Worm (Caenorhabditis elegans) whole organism, young adult: Measurements from ENCODE around the gene snf-10.

Experiments used
- F22D6.2 ChIP-seq: sonication (generic microtip); optimal IDR thresholded peaks from 2 replicates; lab custom pipeline; 2016; ENCODE audit warnings: mild to moderate bottlenecking, missing genetic modification characterization, missing compliant biosample characterization
- F39B2.1 ChIP-seq: fragments of 200-800 bp; sonication (Bioruptor generic); IDR thresholded peaks from 2 replicates; pipeline ENCODE4 v1.3.6; 2022; ENCODE audit warnings: missing genetic modification reagents, missing genetic modification characterization, missing compliant biosample characterization
- T07F8.4 ChIP-seq: sonication (generic microtip); optimal IDR thresholded peaks from 2 replicates; lab custom pipeline; 2016; ENCODE audit warnings: mild to moderate bottlenecking, missing genetic modification characterization, moderate library complexity, missing compliant biosample characterization
- Y67H2A.10 ChIP-seq: fragments of 200-800 bp; sonication (Bioruptor generic); conservative IDR thresholded peaks from 2 replicates; pipeline ENCODE4 v1.3.6; 2022; ENCODE audit warnings: missing genetic modification reagents, missing genetic modification characterization, missing compliant biosample characterization
- ama-1 ChIP-seq, 3 experiments: fragments of 150-350 bp in 1 of 3; sonication (generic microtip) in 2 of 3; optimal IDR thresholded peaks; 2 replicates each; lab custom pipeline; 2014 to 2018; ENCODE audit warnings: missing biosample characterization in 2 of 3, missing genetic modification characterization in 2 of 3, missing genetic modification reagents in 2 of 3
- aptf-2 ChIP-seq: fragments of 200-800 bp; sonication (Bioruptor generic); conservative IDR thresholded peaks from 2 replicates; pipeline ENCODE4 v1.3.6; 2022; ENCODE audit warnings: missing genetic modification reagents, missing genetic modification characterization, missing compliant biosample characterization
- aptf-3 ChIP-seq: fragments of 200-800 bp; sonication (Bioruptor generic); IDR thresholded peaks from 2 replicates; pipeline ENCODE4 v1.3.6; 2022; ENCODE audit warnings: missing genetic modification characterization, missing compliant biosample characterization
- ccch-3 ChIP-seq: fragments of 200-800 bp; sonication (Bioruptor generic); optimal IDR thresholded peaks from 2 replicates; lab custom pipeline; 2018; ENCODE audit warnings: mild to moderate bottlenecking, missing genetic modification characterization, missing compliant biosample characterization
- cebp-1 ChIP-seq, 2 experiments: fragments of 200-800 bp in 1 of 2; sonication (Bioruptor generic) in 1 of 2; sonication (generic microtip) in 1 of 2; IDR thresholded peaks in 1 of 2; optimal IDR thresholded peaks in 1 of 2; 2 replicates each; pipeline versions ENCODE4 v1.3.6 to Lab custom; 2017 to 2022; ENCODE audit warnings: missing compliant biosample characterization in 2 of 2, missing genetic modification characterization in 2 of 2, mild to moderate bottlenecking in 1 of 2, missing genetic modification reagents in 1 of 2, moderate library complexity in 1 of 2
- cebp-2 ChIP-seq: fragments of 200-800 bp; sonication (Bioruptor generic); IDR thresholded peaks from 2 replicates; pipeline ENCODE4 v1.3.6; 2022; ENCODE audit warnings: missing genetic modification characterization, missing compliant biosample characterization
- ceh-100 ChIP-seq: fragments of 200-800 bp; sonication (Bioruptor generic); IDR thresholded peaks from 2 replicates; pipeline ENCODE4 v1.3.6; 2022; ENCODE audit warnings: missing genetic modification reagents, missing genetic modification characterization, missing compliant biosample characterization
- ceh-58 ChIP-seq: fragments of 200-800 bp; sonication (Bioruptor generic); IDR thresholded peaks from 2 replicates; pipeline ENCODE4 v1.3.6; 2022; ENCODE audit warnings: missing genetic modification characterization, missing compliant biosample characterization
- chd-7 ChIP-seq: sonication (generic microtip); optimal IDR thresholded peaks from 2 replicates; lab custom pipeline; 2016; ENCODE audit warnings: mild to moderate bottlenecking, missing genetic modification characterization, moderate library complexity, missing compliant biosample characterization
- dox-1 ChIP-seq: fragments of 200-800 bp; sonication (Bioruptor generic); IDR thresholded peaks from 2 replicates; pipeline ENCODE4 v1.3.6; 2022; ENCODE audit warnings: missing genetic modification reagents, missing genetic modification characterization, missing compliant biosample characterization
- dpl-1 ChIP-seq: fragments of 150-350 bp; optimal IDR thresholded peaks from 2 replicates; lab custom pipeline; 2014; ENCODE audit warnings: missing biosample characterization, missing genetic modification reagents, missing genetic modification characterization
- gei-17 ChIP-seq: fragments of 200-800 bp; sonication (Bioruptor generic); optimal IDR thresholded peaks from 2 replicates; lab custom pipeline; 2018; ENCODE audit warnings: mild to moderate bottlenecking, missing genetic modification characterization, missing compliant biosample characterization
- hmg-1.2 ChIP-seq: fragments of 200-800 bp; sonication (Bioruptor generic); IDR thresholded peaks from 2 replicates; pipeline ENCODE4 v1.3.6; 2022; ENCODE audit warnings: missing genetic modification reagents, missing genetic modification characterization, missing compliant biosample characterization
- hmg-20 ChIP-seq: fragments of 200-800 bp; sonication (Bioruptor generic); IDR thresholded peaks from 2 replicates; pipeline ENCODE4 v1.3.6; 2022; ENCODE audit warnings: missing genetic modification reagents, missing genetic modification characterization, missing compliant biosample characterization
- lin-26 ChIP-seq: fragments of 200-800 bp; sonication (Bioruptor generic); IDR thresholded peaks from 2 replicates; pipeline ENCODE4 v1.3.6; 2022; ENCODE audit warnings: missing genetic modification reagents, missing genetic modification characterization, missing compliant biosample characterization
- lin-35 ChIP-seq, 3 experiments: fragments of 150-350 bp in 2 of 3; sonication (generic microtip) in 1 of 3; optimal IDR thresholded peaks; 2 replicates each; lab custom pipeline; 2014 to 2018; ENCODE audit warnings: missing biosample characterization in 3 of 3, missing genetic modification characterization in 3 of 3, missing genetic modification reagents in 3 of 3
- lin-54 ChIP-seq: fragments of 200-800 bp; sonication (Bioruptor generic); optimal IDR thresholded peaks from 2 replicates; lab custom pipeline; 2018; ENCODE audit warnings: mild to moderate bottlenecking, missing genetic modification characterization, missing compliant biosample characterization
- madf-10 ChIP-seq: sonication (generic microtip); optimal IDR thresholded peaks from 2 replicates; lab custom pipeline; 2016; ENCODE audit warnings: mild to moderate bottlenecking, missing genetic modification characterization, missing compliant biosample characterization
- madf-3 ChIP-seq: fragments of 200-800 bp; sonication (Bioruptor generic); IDR thresholded peaks from 2 replicates; pipeline ENCODE4 v1.3.6; 2022; ENCODE audit warnings: missing genetic modification reagents, missing genetic modification characterization, missing compliant biosample characterization
- madf-8 ChIP-seq: fragments of 200-800 bp; sonication (Bioruptor generic); conservative IDR thresholded peaks from 2 replicates; pipeline ENCODE4 v1.3.6; 2022; ENCODE audit warnings: missing genetic modification reagents, missing genetic modification characterization, missing compliant biosample characterization
- mel-28 ChIP-seq: sonication (generic microtip); optimal IDR thresholded peaks from 2 replicates; lab custom pipeline; 2016; ENCODE audit warnings: borderline replicate concordance, mild to moderate bottlenecking, missing genetic modification characterization, missing compliant biosample characterization
- mes-4 ChIP-seq: sonication (generic microtip); optimal IDR thresholded peaks from 2 replicates; lab custom pipeline; 2016; ENCODE audit warnings: missing genotype, missing genetic modification characterization, missing compliant biosample characterization
- nhr-179 ChIP-seq: sonication (generic microtip); optimal IDR thresholded peaks from 2 replicates; lab custom pipeline; 2016; ENCODE audit warnings: mild to moderate bottlenecking, missing genetic modification characterization, missing compliant biosample characterization
- nhr-27 ChIP-seq: fragments of 200-800 bp; sonication (Bioruptor generic); optimal IDR thresholded peaks from 2 replicates; lab custom pipeline; 2018; ENCODE audit warnings: mild to moderate bottlenecking, missing genetic modification characterization, moderate library complexity, missing compliant biosample characterization
- nhr-80 ChIP-seq: sonication (generic microtip); optimal IDR thresholded peaks from 2 replicates; lab custom pipeline; 2016; ENCODE audit warnings: missing genetic modification characterization, missing compliant biosample characterization
- rec-8 ChIP-seq, 2 experiments: sonication (generic microtip); optimal IDR thresholded peaks; 2 replicates each; lab custom pipeline; 2016; ENCODE audit warnings: mild to moderate bottlenecking in 2 of 2, missing genetic modification characterization in 2 of 2, missing genetic modification reagents in 2 of 2, missing genotype in 2 of 2, missing biosample characterization in 1 of 2, missing compliant biosample characterization in 1 of 2, moderate library complexity in 1 of 2
- rpc-1 ChIP-seq, 2 experiments: fragments of 150-350 bp in 1 of 2; sonication (generic microtip) in 1 of 2; optimal IDR thresholded peaks; 2 replicates each; lab custom pipeline; 2014 to 2018; ENCODE audit warnings: missing biosample characterization in 1 of 2, missing genetic modification characterization in 1 of 2, missing genetic modification reagents in 1 of 2, missing genotype in 1 of 2
- sdz-38 ChIP-seq: sonication (generic microtip); optimal IDR thresholded peaks from 2 replicates; lab custom pipeline; 2016; ENCODE audit warnings: missing genotype, missing genetic modification characterization, missing compliant biosample characterization
- snpc-1.3 ChIP-seq: sonication (generic microtip); optimal IDR thresholded peaks from 2 replicates; lab custom pipeline; 2017; ENCODE audit warnings: missing genetic modification characterization, mild to moderate bottlenecking, missing compliant biosample characterization, antibody characterized with exemption, moderate library complexity, missing genotype, missing genetic modification reagents; ENCODE audit not compliant: insufficient read depth
- snpc-3.4 ChIP-seq: sonication (generic microtip); optimal IDR thresholded peaks from 2 replicates; lab custom pipeline; 2017; ENCODE audit warnings: missing genetic modification characterization, mild to moderate bottlenecking, missing compliant biosample characterization, antibody characterized with exemption, moderate library complexity, missing genotype, missing genetic modification reagents
- sptf-2 ChIP-seq: fragments of 200-800 bp; sonication (Bioruptor generic); optimal IDR thresholded peaks from 2 replicates; lab custom pipeline; 2018; ENCODE audit warnings: mild to moderate bottlenecking, missing genetic modification characterization, missing compliant biosample characterization
- tbx-9 ChIP-seq: sonication (generic microtip); optimal IDR thresholded peaks from 2 replicates; lab custom pipeline; 2016; ENCODE audit warnings: borderline replicate concordance, missing genetic modification characterization, inconsistent platforms, missing compliant biosample characterization
- ztf-22 ChIP-seq: fragments of 200-800 bp; sonication (Bioruptor generic); optimal IDR thresholded peaks from 2 replicates; lab custom pipeline; 2018; ENCODE audit warnings: mild to moderate bottlenecking, missing genetic modification characterization, moderate library complexity, missing compliant biosample characterization
- ztf-25 ChIP-seq: fragments of 200-800 bp; sonication (Bioruptor generic); IDR thresholded peaks from 2 replicates; pipeline ENCODE4 v1.3.6; 2022; ENCODE audit warnings: missing genetic modification reagents, missing genetic modification characterization, missing compliant biosample characterization
- ztf-3 ChIP-seq: fragments of 200-800 bp; sonication (Bioruptor generic); optimal IDR thresholded peaks from 2 replicates; lab custom pipeline; 2018; ENCODE audit warnings: mild to moderate bottlenecking, missing genetic modification characterization, missing compliant biosample characterization
- ztf-6 ChIP-seq: fragments of 200-800 bp; sonication (Bioruptor generic); IDR thresholded peaks from 2 replicates; pipeline ENCODE4 v1.3.6; 2022; ENCODE audit warnings: missing genetic modification reagents, missing genetic modification characterization, missing compliant biosample characterization

snf-10 gene

ce11 chrV:10463276-10463675 lies 22.7 kb upstream of the snf-10 start, which contains the start of gene F22E12.3:
TSS of gene F22E12.3 (minus strand) at chrV:10463376.
- TF ChIP-seq lin-54 (no peak), sdz-38 (tag; lab: Kevin White, UChicago) (no peak), nhr-27 (no peak), ztf-25 (no peak), mel-28 (tag; lab: Kevin White, UChicago) (no peak), ceh-58 (GFP tag; lab: Robert Waterston, UW) (no peak), gei-17 (GFP tag; lab: Kevin White, UChicago) (no peak), tbx-9 (tag; lab: Kevin White, UChicago) (no peak), ccch-3 (GFP tag; lab: Kevin White, UChicago) (no peak), snpc-1.3 (no peak), sptf-2 (GFP tag; lab: Kevin White, UChicago) (no peak), snpc-3.4 (tag; lab: Kevin White, UChicago) (no peak), aptf-2 (GFP tag; lab: Robert Waterston, UW) (no peak), nhr-80 (tag; lab: Kevin White, UChicago) (no peak), chd-7 (no peak), lin-35 (GFP tag; optimal IDR thresholded peaks at IDR 0.05; lab: Kevin White, UChicago) (no peak), cebp-2 (GFP tag; lab: Robert Waterston, UW) (no peak), madf-8 (GFP tag; lab: Robert Waterston, UW) (no peak), rec-8 (tag; optimal IDR thresholded peaks at IDR 0.05; lab: Kevin White, UChicago) (no peak), mes-4 (tag; lab: Kevin White, UChicago) (no peak)

DNA sequence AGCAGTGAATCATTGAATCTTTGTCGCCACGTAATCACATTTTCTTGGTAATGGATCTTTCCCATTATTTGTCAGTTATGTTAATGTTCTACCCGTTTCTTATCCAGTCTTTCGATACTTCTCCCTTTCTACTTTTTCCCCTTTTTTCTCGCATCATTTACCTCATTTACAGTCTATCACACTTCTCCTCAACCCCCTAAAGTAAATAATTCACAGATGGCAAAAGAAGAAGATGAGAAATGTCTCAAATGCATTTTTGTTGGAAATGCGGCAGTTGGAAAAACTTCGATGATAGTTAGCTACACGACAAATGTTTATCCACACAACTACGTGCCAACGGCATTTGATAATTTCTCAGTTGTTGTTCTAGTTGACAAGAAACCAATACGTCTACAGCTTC lies 21.4 kb upstream of the snf-10 start, which contains the start of gene chw-1:
chw-1 (plus strand) TSS at position 217 of the 400 bp plus-strand sequence.
- TF ChIP-seq ztf-6: no peak
- no peak for TF ChIP-seq madf-3
- no peak for TF ChIP-seq rec-8 (tag; optimal IDR thresholded peaks at IDR 0.05; lab: Kevin White, UChicago)
- no peak for TF ChIP-seq dpl-1 (GFP tag; lab: Kevin White, UChicago)
- TF ChIP-seq lin-26 (GFP tag; lab: Robert Waterston, UW): no peak

DNA sequence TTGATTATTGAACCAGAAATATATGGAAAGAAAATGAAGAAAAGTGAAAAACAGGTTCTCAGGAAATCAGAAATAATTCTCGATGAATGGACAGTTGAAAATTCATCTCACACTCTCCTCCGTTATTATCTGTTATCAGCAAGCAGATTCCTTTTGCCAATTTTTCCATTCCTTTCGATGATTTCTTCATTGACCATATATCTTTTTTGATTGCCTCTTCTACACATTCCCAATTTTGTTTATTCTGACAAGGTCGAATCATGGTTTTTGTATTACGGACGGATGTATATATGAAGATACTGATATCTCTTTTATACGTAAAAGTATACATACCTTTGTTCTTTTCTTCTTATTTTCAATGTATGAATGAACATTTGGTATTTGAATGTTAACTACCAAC lies 20.1 kb upstream of the snf-10 start:
- TF ChIP-seq madf-10 (tag; lab: Kevin White, UChicago) (no peak), cebp-1 (GFP tag; IDR thresholded peaks at IDR 0.05; lab: Robert Waterston, UW) (no peak), cebp-1 (tag; optimal IDR thresholded peaks at IDR 0.05; lab: Kevin White, UChicago) (no peak), hmg-1.2 (GFP tag; lab: Robert Waterston, UW) (no peak), F39B2.1 (GFP tag; lab: Robert Waterston, UW) (no peak), ztf-22 (no peak)

ce11 chrV:10457247-10457646 lies 16.6 kb upstream of the snf-10 start, which contains the start of gene F22E12.1:
TSS of gene F22E12.1 (minus strand) at chrV:10457347.
- no peak for TF ChIP-seq ztf-3 (GFP tag; lab: Kevin White, UChicago)
- TF ChIP-seq nhr-179 (tag; lab: Kevin White, UChicago): no peak
- no peak for TF ChIP-seq F39B2.1 (GFP tag; lab: Robert Waterston, UW)
- TF ChIP-seq dox-1 (GFP tag; lab: Robert Waterston, UW): no peak
- TF ChIP-seq F22D6.2: no peak
- no peak for TF ChIP-seq T07F8.4
- TF ChIP-seq rpc-1 (optimal IDR thresholded peaks at IDR 0.05; lab: Kevin White, UChicago): no peak
- TF ChIP-seq rpc-1 (tag; optimal IDR thresholded peaks at IDR 0.05; lab: Kevin White, UChicago): no peak
- TF ChIP-seq ama-1 (optimal IDR thresholded peaks at IDR 0.05; lab: Kevin White, UChicago): no peak
- no peak for TF ChIP-seq ama-1 (GFP tag; optimal IDR thresholded peaks at IDR 0.05; lab: Kevin White, UChicago)
- TF ChIP-seq ceh-100 (GFP tag; lab: Robert Waterston, UW): no peak
- no peak for TF ChIP-seq aptf-3
- no peak for TF ChIP-seq hmg-20
- no peak for TF ChIP-seq Y67H2A.10 (GFP tag; lab: Robert Waterston, UW)
- TF ChIP-seq ztf-22: no peak
